Fruit fly (Drosophila melanogaster): ENCODE results near the gene stx.

Gene stx

DNA sequence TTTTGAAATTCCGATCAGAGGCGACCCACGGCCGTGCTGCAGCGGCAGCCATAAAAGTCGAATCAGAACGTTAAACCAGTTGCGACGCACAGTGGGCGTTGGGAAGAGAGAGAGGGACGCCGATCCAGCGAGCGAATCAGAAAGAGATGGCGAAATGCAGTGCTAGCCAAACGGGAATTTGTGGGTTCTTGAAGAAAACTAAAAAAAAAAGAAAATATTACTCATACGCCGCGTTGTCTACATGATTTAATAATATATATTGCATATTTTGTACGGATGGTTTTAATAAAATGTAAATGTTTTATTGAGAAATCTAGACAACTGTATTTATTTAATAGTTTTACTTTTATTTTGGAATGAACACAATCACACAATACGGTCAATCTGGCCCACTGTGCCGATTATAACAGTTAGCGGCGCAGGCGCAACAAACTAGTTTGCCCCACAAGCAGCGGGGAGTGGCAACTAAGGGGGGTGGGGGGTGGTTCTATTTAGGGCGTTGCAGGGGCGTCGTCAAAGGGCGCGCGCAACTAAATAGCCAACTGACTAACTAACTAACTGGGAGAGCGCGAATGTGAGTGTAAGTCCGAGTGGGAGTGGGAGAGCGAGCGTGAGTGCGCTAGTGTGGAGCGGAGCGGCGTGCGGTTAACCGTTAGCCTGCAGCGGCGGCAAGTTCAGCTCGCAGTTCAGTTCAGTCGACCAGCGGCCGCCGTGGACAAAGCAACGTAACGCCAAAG, 27.3 kb upstream of the stx start, which contains the start of gene CG15211:
Gene CG15211, plus strand, starts transcription at position 686 of the 737 bp plus-strand sequence.
- TF ChIP-seq cic (GFP tag; optimal IDR thresholded peaks at IDR 0.05), result no peak
- TF ChIP-seq CG12768 (GFP tag; optimal IDR thresholded peaks at IDR 0.05), result no peak
- TF ChIP-seq CG14711 (tag; optimal IDR thresholded peaks at IDR 0.05), result no peak
- no peak for TF ChIP-seq kay (GFP tag; ENCODE audit: borderline replicate concordance)
- TF ChIP-seq CG7101 (tag; optimal IDR thresholded peaks at IDR 0.05), result no peak
- TF ChIP-seq tj (GFP tag; optimal IDR thresholded peaks at IDR 0.05), result no peak
- peak; percentile 85 for TF ChIP-seq ovo (GFP tag; optimal IDR thresholded peaks at IDR 0.05)
- no peak for TF ChIP-seq cnc (optimal IDR thresholded peaks at IDR 0.05)
- TF ChIP-seq bab1 (GFP tag; optimal IDR thresholded peaks at IDR 0.05), result no peak
- no peak for TF ChIP-seq CG11617 (GFP tag; optimal IDR thresholded peaks at IDR 0.05)
- no peak for TF ChIP-seq Clk (GFP tag; optimal IDR thresholded peaks at IDR 0.05)
- no peak for TF ChIP-seq Hr96 (GFP tag; optimal IDR thresholded peaks at IDR 0.05)
- no peak for TF ChIP-seq pad (GFP tag; optimal IDR thresholded peaks at IDR 0.05)
- peak; percentile 11 for TF ChIP-seq CG7045 (GFP tag; optimal IDR thresholded peaks at IDR 0.05)
- TF ChIP-seq CG5204 (GFP tag; optimal IDR thresholded peaks at IDR 0.05), result no peak
- TF ChIP-seq Mnt (GFP tag; optimal IDR thresholded peaks at IDR 0.05), result peak; percentile 16

DNA sequence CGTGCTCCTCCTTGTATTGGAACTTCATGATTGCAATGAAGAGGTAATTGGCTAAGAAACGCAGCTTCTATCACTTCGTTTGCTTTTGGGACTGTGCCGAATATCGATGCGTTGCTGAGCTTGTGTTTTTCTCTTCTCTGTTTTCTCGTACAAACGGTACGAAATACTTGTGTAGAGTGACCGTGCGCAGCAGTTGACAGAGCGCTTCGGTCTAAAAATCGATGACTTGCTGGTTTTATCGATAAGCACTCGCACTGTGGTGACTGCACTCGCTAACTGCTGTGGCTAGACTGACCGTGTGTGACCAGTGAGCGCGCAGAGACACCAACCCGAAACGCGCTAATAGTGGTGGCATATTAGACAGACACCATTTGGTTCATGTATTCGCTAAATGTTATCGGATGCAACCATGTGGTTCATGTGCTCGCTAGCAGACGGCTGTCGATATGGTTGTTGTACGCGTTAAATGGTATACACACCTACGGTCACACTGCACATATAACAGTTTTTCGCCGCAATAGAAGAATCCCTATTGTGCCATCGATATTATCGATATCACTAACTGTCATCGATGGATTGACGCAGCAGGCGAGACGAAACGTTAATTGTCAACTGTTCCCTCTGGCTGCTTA, 23.4 kb upstream of the stx start, which contains the start of the genes Atg8a and BTBD9:
Gene Atg8a, minus strand, starts transcription at position 296 of the 632 bp plus-strand sequence.
Gene BTBD9, plus strand, starts transcription at position 495 of the 632 bp plus-strand sequence.
- TF ChIP-seq Mnt (GFP tag; optimal IDR thresholded peaks at IDR 0.05) (peak; percentile 60), bab1 (GFP tag; optimal IDR thresholded peaks at IDR 0.05) (peak; percentile 77), CG5204 (GFP tag; optimal IDR thresholded peaks at IDR 0.05) (no peak), Crg-1 (GFP tag; optimal IDR thresholded peaks at IDR 0.05) (peak; percentile 40), CG1620 (GFP tag; optimal IDR thresholded peaks at IDR 0.05) (peak; percentile 35), tj (GFP tag; optimal IDR thresholded peaks at IDR 0.05) (peak; percentile 58), toe (GFP tag; optimal IDR thresholded peaks at IDR 0.05) (no peak), CG7045 (GFP tag; optimal IDR thresholded peaks at IDR 0.05) (no peak), Clk (GFP tag; optimal IDR thresholded peaks at IDR 0.05) (no peak), Hr96 (GFP tag; optimal IDR thresholded peaks at IDR 0.05) (peak; percentile 22), CG12768 (GFP tag; optimal IDR thresholded peaks at IDR 0.05) (no peak), kay (GFP tag; ENCODE audit: borderline replicate concordance) (no peak), CG14711 (tag; optimal IDR thresholded peaks at IDR 0.05) (peak; percentile 9), CG7101 (tag; optimal IDR thresholded peaks at IDR 0.05) (peak; percentile 32), cic (GFP tag; optimal IDR thresholded peaks at IDR 0.05) (peak; percentile 8), CG11617 (GFP tag; optimal IDR thresholded peaks at IDR 0.05) (peak; percentile 27), pad (GFP tag; optimal IDR thresholded peaks at IDR 0.05) (peak; percentile 23), CG33017 (tag; optimal IDR thresholded peaks at IDR 0.05) (no peak), ovo (GFP tag; optimal IDR thresholded peaks at IDR 0.05) (no peak), cnc (optimal IDR thresholded peaks at IDR 0.05) (peak; percentile 34 to 72)

DNA sequence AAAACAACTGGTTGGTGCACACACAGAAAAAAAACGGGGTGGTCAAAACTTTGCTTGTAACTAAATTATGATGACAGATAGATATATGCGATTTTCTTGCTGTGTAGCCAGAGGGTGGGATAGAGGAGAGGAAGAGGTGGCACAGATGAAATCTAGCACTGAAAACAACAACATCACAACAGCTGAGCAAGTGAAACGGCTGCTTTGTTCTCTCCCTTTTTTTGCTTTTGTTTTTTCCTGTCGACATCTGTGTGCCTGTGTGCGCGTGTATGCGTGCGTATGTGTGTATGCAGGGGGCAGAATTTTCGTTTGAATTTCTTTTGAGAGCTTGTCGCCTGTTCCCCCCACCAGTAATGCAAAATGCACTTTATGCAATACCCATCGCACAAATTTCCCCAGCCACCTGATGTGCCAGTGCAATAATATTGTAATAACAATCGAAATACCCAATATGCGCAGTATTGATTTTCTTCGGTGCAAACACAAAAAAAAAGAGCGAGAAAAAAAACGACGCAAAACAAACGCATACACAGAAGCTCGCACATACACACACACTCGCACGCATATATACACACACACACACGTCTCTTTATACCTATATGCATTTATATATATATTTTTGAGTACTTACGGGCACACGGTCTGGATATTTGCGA, 22.7 kb upstream of the stx start:
- TF ChIP-seq kay (GFP tag; ENCODE audit: borderline replicate concordance) (peak; percentile 91), cic (GFP tag; optimal IDR thresholded peaks at IDR 0.05) (peak; percentile 18), pad (GFP tag; optimal IDR thresholded peaks at IDR 0.05) (peak; percentile 63), cnc (optimal IDR thresholded peaks at IDR 0.05) (no peak), toe (GFP tag; optimal IDR thresholded peaks at IDR 0.05) (peak; percentile 24), CG7045 (GFP tag; optimal IDR thresholded peaks at IDR 0.05) (peak; percentile 42), Crg-1 (GFP tag; optimal IDR thresholded peaks at IDR 0.05) (no peak), CG33017 (tag; optimal IDR thresholded peaks at IDR 0.05) (no peak), Mnt (GFP tag; optimal IDR thresholded peaks at IDR 0.05) (peak; percentile 36), CG1620 (GFP tag; optimal IDR thresholded peaks at IDR 0.05) (no peak), ovo (GFP tag; optimal IDR thresholded peaks at IDR 0.05) (peak; percentile 75), CG7101 (tag; optimal IDR thresholded peaks at IDR 0.05) (peak; percentile 56), CG12768 (GFP tag; optimal IDR thresholded peaks at IDR 0.05) (peak; percentile 48), CG5204 (GFP tag; optimal IDR thresholded peaks at IDR 0.05) (peak; percentile 58), tj (GFP tag; optimal IDR thresholded peaks at IDR 0.05) (peak; percentile 39), CG11617 (GFP tag; optimal IDR thresholded peaks at IDR 0.05) (peak; percentile 58), CG14711 (tag; optimal IDR thresholded peaks at IDR 0.05) (peak; percentile 70), Clk (GFP tag; optimal IDR thresholded peaks at IDR 0.05) (no peak), bab1 (GFP tag; optimal IDR thresholded peaks at IDR 0.05) (peak; percentile 60), Hr96 (GFP tag; optimal IDR thresholded peaks at IDR 0.05) (peak; percentile 82)

DNA sequence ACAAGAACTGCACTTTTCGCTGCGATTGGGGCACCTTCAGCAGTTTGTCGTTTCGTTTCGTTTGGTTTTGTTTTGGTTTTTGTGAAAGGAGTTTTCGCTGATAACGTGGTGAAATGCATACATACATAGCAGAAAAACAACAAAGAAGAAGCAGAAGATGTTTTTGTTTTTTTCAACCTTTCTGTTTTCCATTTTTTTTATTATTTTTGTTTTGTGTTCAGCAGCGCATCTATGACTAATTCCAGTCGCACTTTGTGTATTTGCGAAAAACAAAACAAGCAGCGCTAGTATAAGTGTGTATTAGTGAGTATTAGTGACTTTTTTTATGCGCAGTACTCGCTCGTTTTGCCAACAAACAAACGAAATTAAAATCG, 22.2 kb upstream of the stx start:
- TF ChIP-seq pad (GFP tag; optimal IDR thresholded peaks at IDR 0.05) (no peak), tj (GFP tag; optimal IDR thresholded peaks at IDR 0.05) (peak; percentile 53), CG11617 (GFP tag; optimal IDR thresholded peaks at IDR 0.05) (no peak), bab1 (GFP tag; optimal IDR thresholded peaks at IDR 0.05) (no peak), kay (GFP tag; ENCODE audit: borderline replicate concordance) (peak; percentile 98)

DNA sequence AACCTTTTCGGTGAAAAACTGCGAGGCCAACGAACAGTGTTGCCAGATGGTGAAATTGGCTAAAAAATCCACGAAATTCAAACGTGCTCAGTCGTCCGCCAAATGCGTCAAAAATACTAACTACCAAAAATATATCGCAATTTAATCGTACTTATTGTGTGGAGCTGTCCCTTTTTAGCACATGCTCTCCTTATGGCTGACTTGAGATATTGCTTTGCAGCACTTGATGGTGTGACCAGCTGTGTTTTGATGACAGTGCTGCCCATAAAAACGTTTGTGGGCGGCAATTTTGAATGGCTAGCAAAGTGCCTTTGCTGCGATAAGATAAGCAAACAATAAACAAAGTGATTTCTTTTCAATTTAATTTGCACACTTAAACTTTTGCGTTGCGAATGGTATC, 19.5 kb upstream of the stx start, which contains the start of gene Tango5:
Gene Tango5, minus strand, starts transcription at position 208 of the 400 bp plus-strand sequence.
- TF ChIP-seq cic (GFP tag; optimal IDR thresholded peaks at IDR 0.05) (peak; percentile 33), CG5204 (GFP tag; optimal IDR thresholded peaks at IDR 0.05) (no peak), cnc (optimal IDR thresholded peaks at IDR 0.05) (peak in 1 of 2 experiments; percentile 14), toe (GFP tag; optimal IDR thresholded peaks at IDR 0.05) (no peak), bab1 (GFP tag; optimal IDR thresholded peaks at IDR 0.05) (peak; percentile 60), CG7045 (GFP tag; optimal IDR thresholded peaks at IDR 0.05) (no peak), ovo (GFP tag; optimal IDR thresholded peaks at IDR 0.05) (no peak), Mnt (GFP tag; optimal IDR thresholded peaks at IDR 0.05) (peak; percentile 80), CG7101 (tag; optimal IDR thresholded peaks at IDR 0.05) (no peak), CG1620 (GFP tag; optimal IDR thresholded peaks at IDR 0.05) (peak; percentile 43), CG12768 (GFP tag; optimal IDR thresholded peaks at IDR 0.05) (no peak), Hr96 (GFP tag; optimal IDR thresholded peaks at IDR 0.05) (no peak), CG11617 (GFP tag; optimal IDR thresholded peaks at IDR 0.05) (no peak), pad (GFP tag; optimal IDR thresholded peaks at IDR 0.05) (peak; percentile 35), Crg-1 (GFP tag; optimal IDR thresholded peaks at IDR 0.05) (no peak), CG14711 (tag; optimal IDR thresholded peaks at IDR 0.05) (peak; percentile 9), kay (GFP tag; ENCODE audit: borderline replicate concordance) (no peak), Clk (GFP tag; optimal IDR thresholded peaks at IDR 0.05) (no peak), CG33017 (tag; optimal IDR thresholded peaks at IDR 0.05) (no peak), tj (GFP tag; optimal IDR thresholded peaks at IDR 0.05) (no peak)

All from whole organism, adult.